Fruit fly (Drosophila melanogaster): ENCODE results near the gene CG8001.

CG8001 gene

DNA sequence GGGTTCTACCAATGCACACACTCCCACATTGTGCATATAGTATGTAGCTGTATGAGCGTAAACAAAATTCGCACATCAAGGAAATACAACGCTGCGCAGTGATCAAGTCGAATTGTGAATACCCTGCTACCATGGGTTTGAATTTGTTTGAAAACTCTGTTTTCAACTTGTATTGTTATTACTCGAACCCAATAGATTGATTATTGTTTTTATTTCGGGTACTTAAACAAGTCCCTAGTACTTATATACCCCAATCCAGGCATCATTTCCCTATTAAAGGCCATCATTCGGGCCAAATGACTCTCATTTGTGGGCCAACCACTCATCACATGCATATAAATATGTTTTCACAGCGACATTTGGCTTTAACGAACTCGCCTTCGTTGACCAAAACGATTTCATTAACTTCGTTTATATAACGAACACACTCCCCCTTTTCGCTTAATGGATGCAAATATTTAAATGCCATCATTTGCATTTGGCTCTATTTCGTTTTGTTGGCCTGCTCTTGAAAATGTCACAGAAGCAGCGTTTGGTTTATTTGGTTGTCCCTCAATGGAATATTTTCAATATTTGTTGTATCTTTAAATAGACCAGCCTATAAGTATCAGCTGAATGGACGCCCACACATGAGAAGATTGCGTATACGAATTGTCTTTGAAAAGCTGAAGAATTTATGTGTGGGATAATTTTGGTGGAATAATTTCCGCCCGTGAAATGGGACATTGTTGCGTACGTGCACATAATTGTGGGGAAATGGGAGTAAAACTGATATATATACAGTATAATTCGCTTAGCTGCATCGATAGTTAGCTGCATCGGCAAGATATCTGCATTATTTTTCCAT is 15.6 kb upstream of the CG8001 start (continued):
- TF ChIP-seq CG33213 (GFP tag; optimal IDR thresholded peaks at IDR 0.05) (no peak), CG34224 (GFP tag; IDR thresholded peaks at IDR 0.05; ENCODE audit: partially characterized antibody) (no peak), tll (GFP tag; optimal IDR thresholded peaks at IDR 0.05) (no peak), B-H2 (GFP tag; optimal IDR thresholded peaks at IDR 0.05) (no peak), CG6654 (GFP tag; optimal IDR thresholded peaks at IDR 0.05) (no peak), crc (GFP tag; optimal IDR thresholded peaks at IDR 0.05) (peak; percentile 60), CG11085 (GFP tag; IDR thresholded peaks at IDR 0.05) (peak; percentile 67; the same call in 1 of the 2 replicates), CG3281 (GFP tag; optimal IDR thresholded peaks at IDR 0.05) (no peak), scrt (GFP tag; optimal IDR thresholded peaks at IDR 0.05) (no peak), eyg (GFP tag; optimal IDR thresholded peaks at IDR 0.05) (peak; percentile 6), mirr (GFP tag; optimal IDR thresholded peaks at IDR 0.05) (no peak), CG11723 (GFP tag; optimal IDR thresholded peaks at IDR 0.05) (peak; percentile 39), gcm (GFP tag; optimal IDR thresholded peaks at IDR 0.05) (no peak), pita (GFP tag; optimal IDR thresholded peaks at IDR 0.05) (no peak), Chrac-16 (GFP tag; optimal IDR thresholded peaks at IDR 0.05) (peak; percentile 37), CG8765 (GFP tag; IDR thresholded peaks at IDR 0.05) (no peak), CG11247 (GFP tag; IDR thresholded peaks at IDR 0.05) (peak; percentile 71), ind (GFP tag; optimal IDR thresholded peaks at IDR 0.05) (no peak), CG13287 (GFP tag; IDR thresholded peaks at IDR 0.05; ENCODE audit: partially characterized antibody) (no peak), H2.0 (GFP tag; IDR thresholded peaks at IDR 0.05) (peak; percentile 77), CG8281 (tag; optimal IDR thresholded peaks at IDR 0.05) (no peak), ssp (GFP tag; IDR thresholded peaks at IDR 0.05) (peak; percentile 61), fd3F (GFP tag; optimal IDR thresholded peaks at IDR 0.05) (peak; percentile 72), CG18262 (tag; optimal IDR thresholded peaks at IDR 0.05) (peak; percentile 42), Xrp1 (GFP tag; IDR thresholded peaks at IDR 0.05) (peak; percentile 63), CG32767 (GFP tag; IDR thresholded peaks at IDR 0.05) (peak; percentile 53; the same call in 1 of the 2 replicates), Lpt (GFP tag; optimal IDR thresholded peaks at IDR 0.05) (no peak), CG2129 (GFP tag; IDR thresholded peaks at IDR 0.05; ENCODE audit: partially characterized antibody) (no peak), CG7745 (tag; optimal IDR thresholded peaks at IDR 0.05) (no peak), CG13775 (GFP tag; optimal IDR thresholded peaks at IDR 0.05) (no peak), CG17361 (GFP tag; IDR thresholded peaks at IDR 0.05) (peak; percentile 66), gsb-n (tag; optimal IDR thresholded peaks at IDR 0.05) (no peak), Neu2 (GFP tag; optimal IDR thresholded peaks at IDR 0.05; ENCODE audit: borderline replicate concordance) (no peak), HLHmδ (GFP tag; optimal IDR thresholded peaks at IDR 0.05) (no peak), zen (tag; optimal IDR thresholded peaks at IDR 0.05) (no peak), Six4 (GFP tag; optimal IDR thresholded peaks at IDR 0.05) (no peak), pum (GFP tag; optimal IDR thresholded peaks at IDR 0.05) (peak; percentile 19), seq (GFP tag; IDR thresholded peaks at IDR 0.05) (peak; percentile 82), nmo (GFP tag; optimal IDR thresholded peaks at IDR 0.05) (peak; percentile 66), CG6765 (GFP tag; optimal IDR thresholded peaks at IDR 0.05) (no peak), CG32772 (GFP tag; IDR thresholded peaks at IDR 0.05) (peak; percentile 65; the same call in 1 of the 2 replicates), E2f2 (GFP tag; IDR thresholded peaks at IDR 0.05) (peak; percentile 62), Rx (GFP tag; IDR thresholded peaks at IDR 0.05) (peak; percentile 74), Rfx (GFP tag; IDR thresholded peaks at IDR 0.05) (peak; percentile 87), CG42726 (GFP tag; IDR thresholded peaks at IDR 0.05; ENCODE audit: partially characterized antibody) (no peak), CG7786 (GFP tag; optimal IDR thresholded peaks at IDR 0.05) (peak; percentile 69), ap (GFP tag; IDR thresholded peaks at IDR 0.05) (peak; percentile 79), CG10959 (GFP tag; IDR thresholded peaks at IDR 0.05) (no peak), cad (GFP tag; optimal IDR thresholded peaks at IDR 0.05) (no peak)
